Worm (Caenorhabditis elegans): ENCODE results near the gene K06H6.5.

The K06H6.5 gene

ce11 chrV:576070-576469 is at the start of gene K06H6.5:
Gene K06H6.5 (plus strand): TSS chrV:576370.
- TF ChIP-seq aha-1 (tag) = no peak
- TF ChIP-seq mep-1 (tag; optimal IDR thresholded peaks at IDR 0.05) = no peak
- no peak for TF ChIP-seq ces-1 (GFP tag; optimal IDR thresholded peaks at IDR 0.05)
- TF ChIP-seq hlh-11 (tag; optimal IDR thresholded peaks at IDR 0.05) = no peak
- no peak for TF ChIP-seq mdl-1 (tag; optimal IDR thresholded peaks at IDR 0.05)
- no peak for TF ChIP-seq hif-1 (tag; optimal IDR thresholded peaks at IDR 0.05)
- no peak for TF ChIP-seq tag-97 (GFP tag; IDR thresholded peaks at IDR 0.05)
- TF ChIP-seq nhr-10 (tag; optimal IDR thresholded peaks at IDR 0.05) = no peak
- no peak for TF ChIP-seq unc-130 (GFP tag; optimal IDR thresholded peaks at IDR 0.05)
- TF ChIP-seq zfp-2 (tag; optimal IDR thresholded peaks at IDR 0.05) = no peak
- no peak for TF ChIP-seq ztf-7 (tag; optimal IDR thresholded peaks at IDR 0.05)
- no peak for TF ChIP-seq dpl-1 (GFP tag; optimal IDR thresholded peaks at IDR 0.05)
- no peak for TF ChIP-seq daf-16 (GFP tag; optimal IDR thresholded peaks at IDR 0.05)
- no peak for TF ChIP-seq daf-16 (tag; optimal IDR thresholded peaks at IDR 0.05)
- TF ChIP-seq php-3 (GFP tag; IDR thresholded peaks at IDR 0.05) = no peak
- TF ChIP-seq ceh-62 (tag; optimal IDR thresholded peaks at IDR 0.05) = no peak
- TF ChIP-seq lin-38 (GFP tag; IDR thresholded peaks at IDR 0.05) = no peak
- no peak for TF ChIP-seq jun-1 (tag; optimal IDR thresholded peaks at IDR 0.05)
- no peak for TF ChIP-seq F10B5.3 (tag; optimal IDR thresholded peaks at IDR 0.05)
- TF ChIP-seq lim-7 (GFP tag; IDR thresholded peaks at IDR 0.05) = no peak

- TF ChIP-seq hlh-30 (tag; optimal IDR thresholded peaks at IDR 0.05; ENCODE audit: insufficient read depth) (no peak), aly-2 (tag; optimal IDR thresholded peaks at IDR 0.05) (no peak), zip-2 (tag; optimal IDR thresholded peaks at IDR 0.05) (no peak)
Observed at ce11 chrV:527602-528001, 48.6 kb upstream of the K06H6.5 start, which contains the start of gene srw-108. Gene srw-108 (plus strand): TSS chrV:527902.

- no peak for TF ChIP-seq egl-27 (tag; optimal IDR thresholded peaks at IDR 0.05)
- peak; percentile 53 for TF ChIP-seq jun-1 (tag; optimal IDR thresholded peaks at IDR 0.05)
- TF ChIP-seq attf-4 (tag; optimal IDR thresholded peaks at IDR 0.05) = no peak
- no peak for TF ChIP-seq zfp-2 (tag; optimal IDR thresholded peaks at IDR 0.05)
- peak; percentile 94 for TF ChIP-seq nhr-48 (tag; optimal IDR thresholded peaks at IDR 0.05)
- no peak for TF ChIP-seq R02D3.7 (tag; optimal IDR thresholded peaks at IDR 0.05)
- TF ChIP-seq fkh-10 (GFP tag; optimal IDR thresholded peaks at IDR 0.05) = no peak
- peak; percentile 94 for TF ChIP-seq dve-1 (tag; optimal IDR thresholded peaks at IDR 0.05; ENCODE audit: insufficient read depth)
- TF ChIP-seq nhr-10 (tag; optimal IDR thresholded peaks at IDR 0.05) = peak; percentile 59
- no peak for TF ChIP-seq Y105C5A.15 (GFP tag; IDR thresholded peaks at IDR 0.05)
- no peak for TF ChIP-seq php-3 (GFP tag; IDR thresholded peaks at IDR 0.05)
- TF ChIP-seq ama-1 (optimal IDR thresholded peaks at IDR 0.05) = no peak
- TF ChIP-seq nhr-77 (tag; optimal IDR thresholded peaks at IDR 0.05) = peak; percentile 92
- TF ChIP-seq saeg-2 (GFP tag; IDR thresholded peaks at IDR 0.05) = no peak
- TF ChIP-seq hmg-1.1 (GFP tag; IDR thresholded peaks at IDR 0.05) = 0 out of 2 replicates have a peak, but pooled peaks have one; percentile 28
- TF ChIP-seq F37D6.2 (tag; optimal IDR thresholded peaks at IDR 0.05) = no peak
- TF ChIP-seq T26A8.4 (GFP tag; IDR thresholded peaks at IDR 0.05) = no peak
- no peak for TF ChIP-seq skn-1 (tag; optimal IDR thresholded peaks at IDR 0.05)
- peak; percentile 77 for TF ChIP-seq ztf-7 (tag; optimal IDR thresholded peaks at IDR 0.05)
- TF ChIP-seq nhr-6 (tag; optimal IDR thresholded peaks at IDR 0.05) = peak; percentile 79
- no peak for TF ChIP-seq egl-43 (GFP tag; IDR thresholded peaks at IDR 0.05)
- no peak for TF ChIP-seq cey-2 (tag; optimal IDR thresholded peaks at IDR 0.05; ENCODE audit: borderline replicate concordance, insufficient read depth)
- peak; percentile 96 for TF ChIP-seq hlh-11 (tag; optimal IDR thresholded peaks at IDR 0.05)
- no peak for TF ChIP-seq daf-12 (tag; optimal IDR thresholded peaks at IDR 0.05)
- peak; percentile 16 for TF ChIP-seq dpl-1 (GFP tag; optimal IDR thresholded peaks at IDR 0.05)
- TF ChIP-seq zip-11 (GFP tag; IDR thresholded peaks at IDR 0.05) = no peak
- TF ChIP-seq nhr-102 (tag; optimal IDR thresholded peaks at IDR 0.05) = peak; percentile 84
- peak; percentile 74 to 86 for TF ChIP-seq mdl-1 (tag; optimal IDR thresholded peaks at IDR 0.05)
- TF ChIP-seq nhr-76 (tag; optimal IDR thresholded peaks at IDR 0.05) = peak; percentile 32
- peak; percentile 76 for TF ChIP-seq pqm-1 (tag; optimal IDR thresholded peaks at IDR 0.05)
- TF ChIP-seq nhr-41 (GFP tag; IDR thresholded peaks at IDR 0.05) = no peak
- peak; percentile 4 for TF ChIP-seq rbr-2 (tag; optimal IDR thresholded peaks at IDR 0.05)
- TF ChIP-seq unc-130 (GFP tag; optimal IDR thresholded peaks at IDR 0.05) = no peak
- TF ChIP-seq daf-16 (GFP tag; optimal IDR thresholded peaks at IDR 0.05) = no peak
- peak; percentile 63 for TF ChIP-seq daf-16 (tag; optimal IDR thresholded peaks at IDR 0.05)
- no peak for TF ChIP-seq arid-1 (GFP tag; conservative IDR thresholded peaks at IDR 0.05)
- no peak for TF ChIP-seq dmd-8 (GFP tag; IDR thresholded peaks at IDR 0.05)
Observed at ce11 chrV:532046-532445, 44.1 kb upstream of the K06H6.5 start, which contains the start of gene nhr-58. Gene nhr-58 (plus strand): TSS chrV:532259.

Data from whole organism, L4 larva.